Fruit fly (Drosophila melanogaster) S2 (cell line): ENCODE data around the gene CG5986.

Experiments
- CG8478 ChIP-seq: fragments of >200 bp; optimal IDR thresholded peaks from 2 replicates; lab custom pipeline; 2018
- CTCF ChIP-seq, 2 experiments: fragments of >200 bp; optimal IDR thresholded peaks; 2 replicates each; lab custom pipeline; 2018

DNA sequence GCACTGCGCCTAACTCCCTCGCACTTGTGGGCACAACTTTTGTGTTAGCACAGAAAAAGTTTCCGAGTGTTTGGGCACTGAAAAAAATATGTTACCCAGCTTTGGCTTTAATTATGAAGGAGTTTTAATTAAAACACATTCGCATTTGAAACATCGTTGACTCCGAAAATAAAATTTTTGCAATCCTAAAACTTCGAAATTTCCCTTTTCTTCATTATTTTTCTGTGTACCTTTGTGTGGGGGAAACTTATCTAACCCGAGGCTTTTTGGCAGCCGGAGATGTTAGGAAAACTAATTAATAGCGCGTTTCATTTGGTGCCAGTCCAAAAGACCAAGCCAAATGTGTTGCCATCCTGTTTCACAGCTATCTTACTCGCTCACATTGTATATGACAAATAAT, 44.1 kb downstream of the CG5986 start:
- TF ChIP-seq CG8478 (lab: Kevin White, UChicago) (no peak), CTCF (optimal IDR thresholded peaks at IDR 0.05; lab: Kevin White, UChicago) (no peak)
